Fruit fly (Drosophila melanogaster): ENCODE measurements around the gene gzl.

Gene gzl

dm6 chr3R:6394247-6394522 is 11.5 kb downstream of the gzl start (continued):
- TF ChIP-seq Blimp-1 (GFP tag; optimal IDR thresholded peaks at IDR 0.05) (no peak), Med (GFP tag) (peak; percentile 37), CG6765 (GFP tag; optimal IDR thresholded peaks at IDR 0.05) (no peak), pros (GFP tag; optimal IDR thresholded peaks at IDR 0.05) (no peak), gro (GFP tag; optimal IDR thresholded peaks at IDR 0.05) (peak; percentile 23), sug (tag; optimal IDR thresholded peaks at IDR 0.05) (peak; percentile 49), chinmo (GFP tag; IDR thresholded peaks at IDR 0.05; ENCODE audit: partially characterized antibody) (0 out of 4 replicates have a peak, but pooled peaks have one; percentile 60)

- TF ChIP-seq eve (GFP tag; optimal IDR thresholded peaks at IDR 0.05) (peak in 1 of 2 experiments; percentile 16), CG1647 (GFP tag; optimal IDR thresholded peaks at IDR 0.05) (no peak), CG18262 (tag; optimal IDR thresholded peaks at IDR 0.05) (peak; percentile 14), CG11247 (GFP tag; IDR thresholded peaks at IDR 0.05) (no peak), unpg (GFP tag; optimal IDR thresholded peaks at IDR 0.05) (peak; percentile 3), Oli (tag; optimal IDR thresholded peaks at IDR 0.05) (peak; percentile 17), mirr (GFP tag; optimal IDR thresholded peaks at IDR 0.05) (no peak), CG10979 (tag; optimal IDR thresholded peaks at IDR 0.05) (peak; percentile 16), sens (GFP tag) (peak; percentile 70), ATbp (GFP tag; optimal IDR thresholded peaks at IDR 0.05) (peak; percentile 40), Xbp1 (GFP tag; optimal IDR thresholded peaks at IDR 0.05) (peak; percentile 22), CG15479 (GFP tag; optimal IDR thresholded peaks at IDR 0.05) (peak; percentile 95), lbe (GFP tag; optimal IDR thresholded peaks at IDR 0.05) (peak; percentile 72), gem (tag; optimal IDR thresholded peaks at IDR 0.05) (peak; percentile 45), CG31365 (tag; optimal IDR thresholded peaks at IDR 0.05) (no peak), D19A (tag; optimal IDR thresholded peaks at IDR 0.05) (peak; percentile 91), CG13775 (GFP tag; optimal IDR thresholded peaks at IDR 0.05) (no peak), CG1603 (tag; optimal IDR thresholded peaks at IDR 0.05) (peak; percentile 39), NK7.1 (GFP tag; optimal IDR thresholded peaks at IDR 0.05) (no peak), CG12391 (tag; optimal IDR thresholded peaks at IDR 0.05) (peak; percentile 15), az2 (GFP tag; optimal IDR thresholded peaks at IDR 0.05) (no peak), Med (GFP tag) (peak; percentile 61), Blimp-1 (GFP tag; optimal IDR thresholded peaks at IDR 0.05) (peak; percentile 46), chinmo (GFP tag; IDR thresholded peaks at IDR 0.05; ENCODE audit: partially characterized antibody) (0 out of 4 replicates have a peak, but pooled peaks have one; percentile 15), Sox100B (GFP tag; optimal IDR thresholded peaks at IDR 0.05) (peak; percentile 38), Hr78 (GFP tag; optimal IDR thresholded peaks at IDR 0.05) (peak in 1 of 2 experiments; percentile 35), fru (optimal IDR thresholded peaks at IDR 0.05) (no peak), CG2875 (GFP tag; optimal IDR thresholded peaks at IDR 0.05) (peak; percentile 12), twi (tag; optimal IDR thresholded peaks at IDR 0.05) (no peak), Lim3 (GFP tag; IDR thresholded peaks at IDR 0.05) (no peak), CG3995 (GFP tag; optimal IDR thresholded peaks at IDR 0.05) (no peak), ranshi (GFP tag; IDR thresholded peaks at IDR 0.05) (0 out of 2 replicates have a peak, but pooled peaks have one; percentile 19), CG2678 (tag; optimal IDR thresholded peaks at IDR 0.05) (peak; percentile 0), Eip74EF (GFP tag; optimal IDR thresholded peaks at IDR 0.05) (peak in 1 of 2 experiments; percentile 49), CG17802 (tag; optimal IDR thresholded peaks at IDR 0.05) (no peak), fd64A (GFP tag; optimal IDR thresholded peaks at IDR 0.05) (peak; percentile 6), nmo (GFP tag; optimal IDR thresholded peaks at IDR 0.05) (peak; percentile 7), stc (GFP tag; IDR thresholded peaks at IDR 0.05) (no peak), CG8944 (GFP tag; optimal IDR thresholded peaks at IDR 0.05) (no peak), corto (GFP tag; optimal IDR thresholded peaks at IDR 0.05) (peak; percentile 6), Xrp1 (GFP tag; IDR thresholded peaks at IDR 0.05) (0 out of 2 replicates have a peak, but pooled peaks have one; percentile 23), CG1602 (GFP tag; optimal IDR thresholded peaks at IDR 0.05) (no peak), CG15601 (tag; optimal IDR thresholded peaks at IDR 0.05) (peak; percentile 1)
Observed at dm6 chr3R:6395572-6396295, 13.0 kb downstream of the gzl start.
